Fruit fly (Drosophila melanogaster): ENCODE measurements around the gene crb.

DNA sequence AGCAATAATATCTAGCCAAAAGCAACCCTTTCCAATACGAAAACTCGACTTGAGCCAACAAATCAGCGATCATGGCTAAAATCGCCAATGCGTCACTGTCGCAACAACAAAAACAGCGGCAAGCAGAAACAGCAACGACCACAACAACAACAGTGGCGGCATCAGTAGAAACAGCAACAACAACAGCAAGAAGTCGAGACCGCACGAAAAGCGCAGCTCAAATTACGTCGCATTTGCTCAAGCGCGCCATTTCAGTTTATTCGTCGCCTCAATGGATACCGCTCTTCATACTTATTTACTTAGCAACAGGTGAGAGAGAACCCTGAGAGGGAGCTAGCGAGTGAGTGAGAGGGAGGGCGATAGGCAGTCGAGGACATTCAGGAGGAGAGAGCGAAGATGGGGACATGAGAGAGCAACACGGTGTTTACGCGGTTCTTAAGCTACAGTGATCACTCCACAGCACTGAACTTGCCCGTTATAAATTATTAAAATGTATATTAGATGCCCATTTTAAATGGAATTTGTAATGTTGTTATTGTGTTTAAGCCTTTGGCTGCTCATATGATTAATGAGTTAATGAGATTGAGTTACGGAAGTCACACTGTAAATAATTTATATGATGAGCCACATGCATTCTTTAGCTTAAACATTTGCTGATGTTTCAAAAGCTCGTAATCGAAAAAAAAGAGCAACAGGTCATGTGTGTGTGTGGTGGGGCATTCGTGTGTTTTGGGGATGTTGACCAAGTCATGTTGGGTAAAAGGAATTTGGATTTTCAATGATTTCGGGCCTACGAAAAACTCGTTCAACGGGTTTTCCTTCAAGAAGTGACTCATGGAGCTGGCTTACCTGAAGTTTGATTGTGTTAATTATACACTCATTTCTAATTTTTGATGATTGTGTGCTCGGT, 933 bp downstream of the crb start:
- TF ChIP-seq dac (GFP tag; optimal IDR thresholded peaks at IDR 0.05) = peak; percentile 72
- TF ChIP-seq CG6854 (GFP tag; optimal IDR thresholded peaks at IDR 0.05) = peak; percentile 87
- peak; percentile 89 for TF ChIP-seq CG9139 (GFP tag; optimal IDR thresholded peaks at IDR 0.05)

Data from whole organism, prepupa.